Fruit fly (Drosophila melanogaster) whole organism, wandering third instar larva: ENCODE data around the gene CG3529.
A peak's percentile ranks its signal among the peaks of the same experiment; 100 is the strongest.

Source experiments
- CG32264 ChIP-seq: fragments of 200-800 bp; sonication (Bioruptor generic); optimal IDR thresholded peaks from 2 replicates; lab custom pipeline; 2016; ENCODE audit warnings: missing biosample characterization, missing genetic modification characterization
- CG9705 ChIP-seq: fragments of 200-800 bp; sonication (Bioruptor generic); optimal IDR thresholded peaks from 2 replicates; lab custom pipeline; 2018; ENCODE audit warnings: missing biosample characterization, mild to moderate bottlenecking, missing genetic modification characterization
- Jra ChIP-seq: sonication (Bioruptor generic); optimal IDR thresholded peaks from 2 replicates; lab custom pipeline; 2016; ENCODE audit warnings: missing biosample characterization, missing genetic modification characterization
- OdsH ChIP-seq: fragments of 200-800 bp; sonication (Bioruptor generic); optimal IDR thresholded peaks from 2 replicates; lab custom pipeline; 2016; ENCODE audit warnings: missing biosample characterization, mild to moderate bottlenecking, missing genetic modification characterization
- Sp1 ChIP-seq: fragments of 200-800 bp; sonication (Bioruptor generic); optimal IDR thresholded peaks from 3 replicates; lab custom pipeline; 2019; ENCODE audit warnings: missing biosample characterization, mild to moderate bottlenecking, missing genetic modification characterization, moderate library complexity
- brk ChIP-seq: fragments of 200-800 bp; sonication (Bioruptor generic); optimal IDR thresholded peaks from 2 replicates; lab custom pipeline; 2016; ENCODE audit warnings: missing biosample characterization, mild to moderate bottlenecking, missing genetic modification characterization
- dl ChIP-seq, 2 experiments: fragments of 175-275, 200-275 bp in 1 of 2; fragments of 200-275 bp in 1 of 2; sonication (Bioruptor generic); optimal IDR thresholded peaks; lab custom pipeline; 2018; ENCODE audit warnings: mild to moderate bottlenecking in 2 of 2, missing biosample characterization in 2 of 2, missing genetic modification characterization in 2 of 2, moderate library complexity in 2 of 2; ENCODE audit not compliant: partially characterized antibody in 2 of 2, insufficient read depth in 1 of 2
- fru ChIP-seq: fragments of 200-800 bp; sonication (Bioruptor generic); optimal IDR thresholded peaks from 3 replicates; lab custom pipeline; 2016; ENCODE audit warnings: missing biosample characterization, mild to moderate bottlenecking, missing genetic modification characterization
- sv ChIP-seq: fragments of 200-800 bp; sonication (Bioruptor generic); optimal IDR thresholded peaks from 3 replicates; lab custom pipeline; 2016; ENCODE audit warnings: missing biosample characterization, missing genetic modification characterization
- woc ChIP-seq: sonication (Bioruptor generic); optimal IDR thresholded peaks from 2 replicates; lab custom pipeline; 2016; ENCODE audit warnings: missing biosample characterization, mild to moderate bottlenecking, missing genetic modification characterization

DNA sequence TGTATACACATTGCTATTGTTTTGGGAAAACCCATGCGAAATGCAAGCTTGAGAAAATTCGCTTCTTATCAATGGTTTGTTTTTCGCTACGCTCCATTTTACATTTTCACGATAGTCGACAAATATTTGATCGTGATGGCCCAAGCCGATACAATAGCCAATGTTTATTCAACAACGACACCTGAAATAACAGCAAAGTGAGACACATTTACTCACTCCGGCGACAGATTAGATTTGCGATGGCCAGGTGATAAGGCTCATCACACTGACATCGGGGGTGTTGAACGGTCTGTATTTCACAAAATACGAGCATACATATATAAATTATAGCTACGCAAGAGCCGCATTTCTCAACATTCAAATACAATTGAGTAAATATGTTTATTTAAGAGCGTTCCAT, 49.5 kb upstream of the CG3529 start:
- peak; percentile 46 for TF ChIP-seq CG32264 (GFP tag; lab: Kevin White, UChicago)
- TF ChIP-seq sv (GFP tag; lab: Kevin White, UChicago) = no peak
- no peak for TF ChIP-seq CG9705
- peak; percentile 23 for TF ChIP-seq brk (GFP tag; lab: Kevin White, UChicago)
- TF ChIP-seq Jra (GFP tag; lab: Kevin White, UChicago) = peak; percentile 38
- TF ChIP-seq fru (GFP tag; lab: Kevin White, UChicago) = peak; percentile 20
- TF ChIP-seq woc (GFP tag; lab: Kevin White, UChicago) = no peak
- peak; percentile 55 for TF ChIP-seq OdsH (GFP tag; lab: Kevin White, UChicago)
- TF ChIP-seq dl (GFP tag; optimal IDR thresholded peaks at IDR 0.05; lab: Kevin White, UChicago; ENCODE audit: insufficient read depth in 1 of 2, partially characterized antibody in 2 of 2) = no peak
- peak; percentile 38 for TF ChIP-seq Sp1 (GFP tag; lab: Kevin White, UChicago)
